Worm (Caenorhabditis elegans) whole organism, young adult: Measurements from ENCODE around the gene aly-2.

Experiments
- C06A6.2 ChIP-seq: fragments of 200-800 bp; sonication (Bioruptor generic); conservative IDR thresholded peaks from 2 replicates; pipeline ENCODE4 v1.3.6; 2022; ENCODE audit warnings: missing genetic modification characterization, missing compliant biosample characterization
- D2030.7 ChIP-seq: fragments of 200-800 bp; sonication (Bioruptor generic); IDR thresholded peaks from 2 replicates; pipeline ENCODE4 v1.3.6; 2022; ENCODE audit warnings: missing genetic modification reagents, missing genetic modification characterization, missing compliant biosample characterization
- F22D6.2 ChIP-seq: sonication (generic microtip); optimal IDR thresholded peaks from 2 replicates; lab custom pipeline; 2016; ENCODE audit warnings: mild to moderate bottlenecking, missing genetic modification characterization, missing compliant biosample characterization
- F23B12.7 ChIP-seq: sonication (generic microtip); optimal IDR thresholded peaks from 2 replicates; lab custom pipeline; 2017; ENCODE audit warnings: missing genetic modification characterization, mild to moderate bottlenecking, missing compliant biosample characterization, antibody characterized with exemption, moderate library complexity; ENCODE audit not compliant: insufficient read depth
- F33H1.4 ChIP-seq: fragments of 200-800 bp; sonication (Bioruptor generic); IDR thresholded peaks from 2 replicates; pipeline ENCODE4 v1.3.6; 2022; ENCODE audit warnings: missing genetic modification reagents, missing genetic modification characterization, missing compliant biosample characterization
- F52B5.7 ChIP-seq: sonication (generic microtip); optimal IDR thresholded peaks from 2 replicates; lab custom pipeline; 2016; ENCODE audit warnings: mild to moderate bottlenecking, missing genetic modification characterization, missing compliant biosample characterization
- Y53G8AR.9 ChIP-seq: fragments of 200-800 bp; sonication (Bioruptor generic); conservative IDR thresholded peaks from 2 replicates; pipeline ENCODE4 v1.3.6; 2022; ENCODE audit warnings: missing genetic modification reagents, missing genetic modification characterization, missing compliant biosample characterization
- Y67H2A.10 ChIP-seq: fragments of 200-800 bp; sonication (Bioruptor generic); conservative IDR thresholded peaks from 2 replicates; pipeline ENCODE4 v1.3.6; 2022; ENCODE audit warnings: missing genetic modification reagents, missing genetic modification characterization, missing compliant biosample characterization
- akir-1 ChIP-seq: fragments of 200-800 bp; sonication (Bioruptor generic); optimal IDR thresholded peaks from 2 replicates; lab custom pipeline; 2018; ENCODE audit warnings: mild to moderate bottlenecking, missing genetic modification characterization, moderate library complexity, missing compliant biosample characterization
- aptf-2 ChIP-seq: fragments of 200-800 bp; sonication (Bioruptor generic); conservative IDR thresholded peaks from 2 replicates; pipeline ENCODE4 v1.3.6; 2022; ENCODE audit warnings: missing genetic modification reagents, missing genetic modification characterization, missing compliant biosample characterization
- ceh-91 ChIP-seq: fragments of 200-800 bp; sonication (Bioruptor generic); IDR thresholded peaks from 2 replicates; pipeline ENCODE4 v1.3.6; 2022; ENCODE audit warnings: missing genetic modification reagents, missing genetic modification characterization, missing compliant biosample characterization
- chd-7 ChIP-seq: sonication (generic microtip); optimal IDR thresholded peaks from 2 replicates; lab custom pipeline; 2016; ENCODE audit warnings: mild to moderate bottlenecking, missing genetic modification characterization, moderate library complexity, missing compliant biosample characterization
- die-1 ChIP-seq: sonication (generic microtip); optimal IDR thresholded peaks from 2 replicates; lab custom pipeline; 2016; ENCODE audit warnings: missing genotype, mild to moderate bottlenecking, missing genetic modification characterization, missing compliant biosample characterization
- dox-1 ChIP-seq: fragments of 200-800 bp; sonication (Bioruptor generic); IDR thresholded peaks from 2 replicates; pipeline ENCODE4 v1.3.6; 2022; ENCODE audit warnings: missing genetic modification reagents, missing genetic modification characterization, missing compliant biosample characterization
- efl-1 ChIP-seq: fragments of 150-350 bp; optimal IDR thresholded peaks from 2 replicates; lab custom pipeline; 2014; ENCODE audit warnings: missing biosample characterization, missing genetic modification reagents, missing genetic modification characterization
- egl-18 ChIP-seq: fragments of 200-800 bp; sonication (Bioruptor generic); IDR thresholded peaks from 2 replicates; pipeline ENCODE4 v1.3.6; 2022; ENCODE audit warnings: missing genetic modification reagents, missing genetic modification characterization, missing compliant biosample characterization
- egl-44 ChIP-seq: fragments of 200-800 bp; sonication (Bioruptor generic); IDR thresholded peaks from 2 replicates; pipeline ENCODE4 v1.3.6; 2022; ENCODE audit warnings: missing genetic modification reagents, missing genetic modification characterization, missing compliant biosample characterization
- hmg-1.2 ChIP-seq: fragments of 200-800 bp; sonication (Bioruptor generic); IDR thresholded peaks from 2 replicates; pipeline ENCODE4 v1.3.6; 2022; ENCODE audit warnings: missing genetic modification reagents, missing genetic modification characterization, missing compliant biosample characterization
- hsf-1 ChIP-seq: fragments of 200-800 bp; sonication (Bioruptor generic); IDR thresholded peaks from 2 replicates; pipeline ENCODE4 v1.3.6; 2022; ENCODE audit warnings: missing genetic modification reagents, missing genetic modification characterization, missing compliant biosample characterization
- let-607 ChIP-seq, 2 experiments: fragments of 200-800 bp in 1 of 2; sonication (Bioruptor generic) in 1 of 2; sonication (generic microtip) in 1 of 2; optimal IDR thresholded peaks; 2 replicates each; lab custom pipeline; 2016 to 2018; ENCODE audit warnings: mild to moderate bottlenecking in 2 of 2, missing compliant biosample characterization in 2 of 2, missing genetic modification characterization in 2 of 2, moderate library complexity in 2 of 2, missing genotype in 1 of 2
- lin-26 ChIP-seq: fragments of 200-800 bp; sonication (Bioruptor generic); IDR thresholded peaks from 2 replicates; pipeline ENCODE4 v1.3.6; 2022; ENCODE audit warnings: missing genetic modification reagents, missing genetic modification characterization, missing compliant biosample characterization
- lir-1 ChIP-seq: fragments of 200-800 bp; sonication (Bioruptor generic); conservative IDR thresholded peaks from 2 replicates; pipeline ENCODE4 v1.3.6; 2022; ENCODE audit warnings: missing genetic modification reagents, missing genetic modification characterization, missing compliant biosample characterization
- lsl-1 ChIP-seq: fragments of 200-800 bp; sonication (Bioruptor generic); optimal IDR thresholded peaks from 2 replicates; lab custom pipeline; 2018; ENCODE audit warnings: mild to moderate bottlenecking, missing genetic modification characterization, moderate library complexity, missing compliant biosample characterization
- lsy-27 ChIP-seq: sonication (generic microtip); optimal IDR thresholded peaks from 2 replicates; lab custom pipeline; 2017; ENCODE audit warnings: missing genetic modification characterization, mild to moderate bottlenecking, missing compliant biosample characterization, antibody characterized with exemption, missing genotype, borderline replicate concordance; ENCODE audit not compliant: insufficient read depth
- madf-6 ChIP-seq: fragments of 200-800 bp; sonication (Bioruptor generic); IDR thresholded peaks from 2 replicates; pipeline ENCODE4 v1.3.6; 2022; ENCODE audit warnings: missing genetic modification reagents, missing genetic modification characterization, missing compliant biosample characterization
- mcd-1 ChIP-seq: fragments of 200-800 bp; sonication (Bioruptor generic); IDR thresholded peaks from 2 replicates; pipeline ENCODE4 v1.3.6; 2022; ENCODE audit warnings: missing genetic modification reagents, missing genetic modification characterization, missing compliant biosample characterization
- mel-28 ChIP-seq: sonication (generic microtip); optimal IDR thresholded peaks from 2 replicates; lab custom pipeline; 2016; ENCODE audit warnings: borderline replicate concordance, mild to moderate bottlenecking, missing genetic modification characterization, missing compliant biosample characterization
- mes-4 ChIP-seq: sonication (generic microtip); optimal IDR thresholded peaks from 2 replicates; lab custom pipeline; 2016; ENCODE audit warnings: missing genotype, missing genetic modification characterization, missing compliant biosample characterization
- nhr-80 ChIP-seq: sonication (generic microtip); optimal IDR thresholded peaks from 2 replicates; lab custom pipeline; 2016; ENCODE audit warnings: missing genetic modification characterization, missing compliant biosample characterization
- pbrm-1 ChIP-seq: fragments of 200-800 bp; sonication (Bioruptor generic); IDR thresholded peaks from 2 replicates; pipeline ENCODE4 v1.3.6; 2022; ENCODE audit warnings: missing genetic modification reagents, missing genetic modification characterization, missing compliant biosample characterization
- repo-1 ChIP-seq: sonication (generic microtip); optimal IDR thresholded peaks from 2 replicates; lab custom pipeline; 2017; ENCODE audit warnings: mild to moderate bottlenecking, missing genetic modification characterization, missing compliant biosample characterization
- rpc-1 ChIP-seq, 2 experiments: fragments of 150-350 bp in 1 of 2; sonication (generic microtip) in 1 of 2; optimal IDR thresholded peaks; 2 replicates each; lab custom pipeline; 2014 to 2018; ENCODE audit warnings: missing biosample characterization in 1 of 2, missing genetic modification characterization in 1 of 2, missing genetic modification reagents in 1 of 2, missing genotype in 1 of 2
- sdz-38 ChIP-seq: sonication (generic microtip); optimal IDR thresholded peaks from 2 replicates; lab custom pipeline; 2016; ENCODE audit warnings: missing genotype, missing genetic modification characterization, missing compliant biosample characterization
- snpc-1.1 ChIP-seq: sonication (generic microtip); optimal IDR thresholded peaks from 2 replicates; lab custom pipeline; 2017; ENCODE audit warnings: missing genetic modification characterization, mild to moderate bottlenecking, missing compliant biosample characterization, antibody characterized with exemption, moderate library complexity, missing genotype, missing genetic modification reagents; ENCODE audit not compliant: insufficient read depth
- snpc-3.4 ChIP-seq: sonication (generic microtip); optimal IDR thresholded peaks from 2 replicates; lab custom pipeline; 2017; ENCODE audit warnings: missing genetic modification characterization, mild to moderate bottlenecking, missing compliant biosample characterization, antibody characterized with exemption, moderate library complexity, missing genotype, missing genetic modification reagents
- snpc-4 ChIP-seq, 5 experiments: fragments of 150-350 bp in 1 of 5; sonication (generic microtip) in 4 of 5; optimal IDR thresholded peaks; 2 replicates each; lab custom pipeline; 2014 to 2018; ENCODE audit warnings: missing genetic modification characterization in 5 of 5, missing biosample characterization in 3 of 5, antibody characterized with exemption in 2 of 5, mild to moderate bottlenecking in 2 of 5, missing compliant biosample characterization in 2 of 5, missing genotype in 2 of 5, moderate library complexity in 2 of 5, missing genetic modification reagents in 1 of 5
- tbp1 ChIP-seq: fragments of 200-800 bp; sonication (Bioruptor generic); optimal IDR thresholded peaks from 2 replicates; lab custom pipeline; 2018; ENCODE audit warnings: mild to moderate bottlenecking, missing genetic modification characterization, missing compliant biosample characterization
- unc-130 ChIP-seq: sonication (generic microtip); optimal IDR thresholded peaks from 2 replicates; lab custom pipeline; 2016; ENCODE audit warnings: missing genetic modification reagents, missing genetic modification characterization, missing compliant biosample characterization
- xnd-1 ChIP-seq: sonication (generic microtip); optimal IDR thresholded peaks from 2 replicates; lab custom pipeline; 2016; ENCODE audit warnings: missing genotype, missing genetic modification reagents, missing genetic modification characterization, missing compliant biosample characterization
- ztf-25 ChIP-seq: fragments of 200-800 bp; sonication (Bioruptor generic); IDR thresholded peaks from 2 replicates; pipeline ENCODE4 v1.3.6; 2022; ENCODE audit warnings: missing genetic modification reagents, missing genetic modification characterization, missing compliant biosample characterization
- ztf-28 ChIP-seq: fragments of 200-800 bp; sonication (Bioruptor generic); IDR thresholded peaks from 2 replicates; pipeline ENCODE4 v1.3.6; 2022; ENCODE audit warnings: missing genetic modification reagents, missing genetic modification characterization, missing compliant biosample characterization

aly-2 gene

DNA sequence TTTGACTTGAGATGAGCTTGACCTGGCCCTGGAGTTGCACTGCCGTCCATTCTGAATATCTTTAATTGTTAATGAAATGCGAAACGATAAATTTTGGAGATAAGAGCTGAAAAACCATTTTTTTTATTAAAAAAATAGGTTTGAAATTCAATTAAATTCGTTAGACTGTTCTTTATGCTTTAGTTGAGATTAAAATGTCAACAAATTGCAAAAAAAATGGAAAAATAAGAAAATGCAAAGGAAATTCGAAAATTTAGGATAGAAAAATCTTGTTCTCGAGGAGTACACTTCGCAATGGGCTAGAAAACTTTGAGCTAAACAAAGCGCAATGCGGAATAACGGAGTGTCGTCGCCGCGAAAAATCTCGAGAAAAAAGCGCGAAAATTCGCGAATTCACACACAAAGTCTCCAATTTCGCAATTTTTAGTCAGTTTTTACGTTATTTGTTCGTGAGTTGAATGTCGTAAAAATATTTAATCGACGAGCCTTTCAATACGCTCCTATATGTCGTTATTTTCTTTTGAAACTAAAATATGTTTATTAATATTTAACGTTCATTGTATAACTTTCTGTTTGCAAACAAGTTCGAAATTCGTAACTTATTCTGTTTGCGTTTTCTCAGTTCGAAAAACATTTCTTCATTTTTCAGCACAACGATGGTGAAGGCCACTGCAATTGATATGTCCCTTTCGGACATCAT, at the start of gene aly-2, which contains the start of gene rpb-12 (continued):
- TF ChIP-seq F33H1.4 (GFP tag; lab: Robert Waterston, UW) (peak; percentile 78), F23B12.7 (tag; lab: Kevin White, UChicago) (peak; percentile 64), lir-1 (GFP tag; lab: Robert Waterston, UW) (peak; percentile 65; the same call in 1 of the 2 replicates), D2030.7 (GFP tag; lab: Robert Waterston, UW) (peak; percentile 91), ceh-91 (GFP tag; lab: Robert Waterston, UW) (peak; percentile 88), sdz-38 (tag; lab: Kevin White, UChicago) (no peak), Y53G8AR.9 (GFP tag; lab: Robert Waterston, UW) (0 out of 2 replicates have a peak, but pooled peaks have one; percentile 39), efl-1 (GFP tag; lab: Kevin White, UChicago) (peak; percentile 95), pbrm-1 (GFP tag; lab: Robert Waterston, UW) (peak; percentile 75), dox-1 (GFP tag; lab: Robert Waterston, UW) (peak; percentile 92)
- TF ChIP-seq, all 124 proteins: peak for 41

DNA sequence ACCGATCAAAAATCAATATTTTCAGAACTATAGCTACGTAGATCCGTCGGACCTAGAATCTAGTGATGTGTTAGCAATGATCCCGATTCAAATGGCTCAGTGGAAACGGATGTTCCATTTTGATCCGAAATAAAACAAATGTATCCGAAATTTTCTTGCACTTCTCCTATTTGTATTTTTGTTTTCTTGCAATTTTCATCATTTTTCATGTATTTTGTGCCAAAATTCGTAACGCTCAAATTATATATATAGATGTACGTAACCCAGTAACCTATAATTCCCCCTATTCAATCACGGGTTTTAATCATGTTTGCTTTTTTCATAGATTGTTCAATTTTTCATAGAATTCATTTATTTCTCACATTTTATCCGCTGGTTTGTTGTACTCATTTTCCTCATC, 48.3 kb upstream of the aly-2 start, which contains the start of gene gldi-10:
gldi-10 (plus strand) TSS at position 301 of the 400 bp plus-strand sequence.
- TF ChIP-seq mcd-1 (GFP tag; lab: Robert Waterston, UW), result no peak
- no peak for TF ChIP-seq Y53G8AR.9 (GFP tag; lab: Robert Waterston, UW)
- TF ChIP-seq C06A6.2 (GFP tag; lab: Robert Waterston, UW), result no peak
- TF ChIP-seq rpc-1 (optimal IDR thresholded peaks at IDR 0.05; lab: Kevin White, UChicago), result no peak
- TF ChIP-seq rpc-1 (tag; optimal IDR thresholded peaks at IDR 0.05; lab: Kevin White, UChicago), result no peak
- TF ChIP-seq Y67H2A.10 (GFP tag; lab: Robert Waterston, UW), result no peak
- no peak for TF ChIP-seq unc-130 (GFP tag; lab: Kevin White, UChicago)
- TF ChIP-seq snpc-3.4 (tag; lab: Kevin White, UChicago), result no peak
- no peak for TF ChIP-seq ztf-28
- TF ChIP-seq D2030.7 (GFP tag; lab: Robert Waterston, UW), result no peak
- no peak for TF ChIP-seq madf-6 (GFP tag; lab: Robert Waterston, UW)
- no peak for TF ChIP-seq chd-7 (tag; lab: Kevin White, UChicago)
- no peak for TF ChIP-seq aptf-2 (GFP tag; lab: Robert Waterston, UW)
- TF ChIP-seq let-607 (tag; optimal IDR thresholded peaks at IDR 0.05; lab: Kevin White, UChicago), result no peak
- TF ChIP-seq F22D6.2, result no peak
- no peak for TF ChIP-seq akir-1 (GFP tag; lab: Kevin White, UChicago)
- TF ChIP-seq tbp1, result no peak
- no peak for TF ChIP-seq egl-44
- TF ChIP-seq lsy-27, result no peak
- TF ChIP-seq snpc-1.1 (tag; lab: Kevin White, UChicago), result no peak

DNA sequence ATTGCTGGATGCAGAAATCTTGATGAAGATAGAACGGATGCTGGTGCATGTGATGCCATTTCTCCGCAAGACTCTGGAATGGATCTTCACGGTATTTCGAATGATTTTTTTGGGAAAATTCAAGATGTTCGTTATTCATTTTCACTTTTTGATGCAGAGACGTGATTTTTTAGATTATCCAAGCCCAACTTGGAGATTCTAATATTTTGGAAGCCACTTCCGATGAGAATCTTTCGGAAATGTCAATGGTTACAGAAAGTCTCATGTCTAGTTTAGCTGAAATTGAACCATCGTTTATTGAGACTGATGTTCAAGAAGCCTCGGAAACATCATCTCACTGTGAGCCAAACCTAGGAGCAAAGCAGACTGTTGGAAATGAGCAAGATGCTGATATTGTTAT, 46.4 kb upstream of the aly-2 start:
- TF ChIP-seq mel-28 (tag; lab: Kevin White, UChicago) (no peak), repo-1 (no peak), nhr-80 (no peak), F52B5.7 (tag; lab: Kevin White, UChicago) (no peak), lsy-27 (no peak), lsl-1 (GFP tag; lab: Kevin White, UChicago) (no peak), ztf-25 (no peak), akir-1 (GFP tag; lab: Kevin White, UChicago) (no peak), hmg-1.2 (GFP tag; lab: Robert Waterston, UW) (no peak), xnd-1 (no peak), Y67H2A.10 (GFP tag; lab: Robert Waterston, UW) (no peak), lin-26 (GFP tag; lab: Robert Waterston, UW) (no peak), dox-1 (GFP tag; lab: Robert Waterston, UW) (no peak), egl-18 (GFP tag; lab: Robert Waterston, UW) (no peak), hsf-1 (GFP tag; lab: Robert Waterston, UW) (no peak), snpc-4 (GFP tag; optimal IDR thresholded peaks at IDR 0.05; lab: Kevin White, UChicago) (no peak), snpc-4 (tag; optimal IDR thresholded peaks at IDR 0.05; lab: Kevin White, UChicago) (no peak), mes-4 (tag; lab: Kevin White, UChicago) (no peak), die-1 (no peak)
